Fruit fly (Drosophila melanogaster) whole organism, embryonic: ENCODE measurements around the gene HUWE1.

Experiments
- ATbp ChIP-seq: fragments of 200-800 bp; sonication (Bioruptor generic); optimal IDR thresholded peaks from 2 replicates; lab custom pipeline; 2017; ENCODE audit warnings: missing biosample characterization, mild to moderate bottlenecking, missing genetic modification characterization, missing genetic modification reagents
- Adf1 ChIP-seq: fragments of 200-800 bp; sonication (Bioruptor generic); IDR thresholded peaks from 2 replicates; pipeline ENCODE4 v1.3.6; 2022; ENCODE audit warnings: missing biosample characterization, missing genetic modification characterization
- Atf6 ChIP-seq: fragments of 200-800 bp; sonication (Bioruptor generic); IDR thresholded peaks from 2 replicates; pipeline ENCODE4 v1.3.6; 2022; ENCODE audit warnings: missing biosample characterization, missing genetic modification characterization
- CG10654 ChIP-seq: fragments of 200-800 bp; sonication (Bioruptor generic); optimal IDR thresholded peaks from 2 replicates; lab custom pipeline; 2016; ENCODE audit warnings: missing biosample characterization, missing genetic modification characterization
- CG12942 ChIP-seq: fragments of 200-800 bp; sonication (Bioruptor generic); optimal IDR thresholded peaks from 3 replicates; lab custom pipeline; 2016; ENCODE audit warnings: missing biosample characterization, missing genetic modification characterization
- CG16779 ChIP-seq: fragments of 200-800 bp; sonication (Bioruptor generic); IDR thresholded peaks from 2 replicates; pipeline ENCODE4 v1.3.6; 2022; ENCODE audit warnings: missing biosample characterization, missing genetic modification characterization
- CG17612 ChIP-seq: fragments of 200-800 bp; sonication (Bioruptor generic); IDR thresholded peaks from 2 replicates; pipeline ENCODE4 v1.3.6; 2022; ENCODE audit warnings: missing biosample characterization, missing genetic modification characterization
- CG1792 ChIP-seq: fragments of 200-800 bp; sonication (Bioruptor generic); optimal IDR thresholded peaks from 2 replicates; lab custom pipeline; 2016; ENCODE audit warnings: missing biosample characterization, missing genetic modification characterization
- CG18262 ChIP-seq: fragments of 200-800 bp; optimal IDR thresholded peaks from 3 replicates; lab custom pipeline; 2019; ENCODE audit warnings: missing biosample characterization, mild to moderate bottlenecking, missing genetic modification characterization, moderate library complexity
- CG18599 ChIP-seq: fragments of 200-800 bp; sonication (Bioruptor generic); optimal IDR thresholded peaks from 3 replicates; lab custom pipeline; 2017; ENCODE audit warnings: missing biosample characterization, missing genetic modification characterization, mild to moderate bottlenecking, moderate library complexity, missing genetic modification reagents
- CG18764 ChIP-seq: fragments of 200-800 bp; sonication (Bioruptor generic); optimal IDR thresholded peaks from 3 replicates; lab custom pipeline; 2016; ENCODE audit warnings: missing biosample characterization, missing genetic modification characterization
- CG2116 ChIP-seq: fragments of 200-800 bp; sonication (Bioruptor generic); optimal IDR thresholded peaks from 3 replicates; lab custom pipeline; 2018; ENCODE audit warnings: missing biosample characterization, mild to moderate bottlenecking, missing genetic modification characterization
- CG2202 ChIP-seq: fragments of 200-800 bp; sonication (Bioruptor generic); optimal IDR thresholded peaks from 2 replicates; lab custom pipeline; 2018; ENCODE audit warnings: missing biosample characterization, mild to moderate bottlenecking, missing genetic modification characterization
- CG2712 ChIP-seq: fragments of 200-800 bp; optimal IDR thresholded peaks from 3 replicates; lab custom pipeline; 2019; ENCODE audit warnings: missing biosample characterization, mild to moderate bottlenecking, missing genetic modification characterization, moderate library complexity
- CG3281 ChIP-seq: fragments of 200-800 bp; sonication (Bioruptor generic); optimal IDR thresholded peaks from 3 replicates; lab custom pipeline; 2017; ENCODE audit warnings: missing biosample characterization, mild to moderate bottlenecking, missing genetic modification characterization
- CG4404 ChIP-seq: fragments of 200-800 bp; sonication (Bioruptor generic); IDR thresholded peaks from 2 replicates; pipeline ENCODE4 v1.3.6; 2022; ENCODE audit warnings: missing biosample characterization, missing genetic modification characterization
- CG4730 ChIP-seq: fragments of 200-800 bp; sonication (Bioruptor generic); IDR thresholded peaks from 2 replicates; pipeline ENCODE4 v1.3.6; 2022; ENCODE audit warnings: missing biosample characterization, missing genetic modification characterization
- CG5953 ChIP-seq: fragments of 200-800 bp; sonication (Bioruptor generic); IDR thresholded peaks from 2 replicates; pipeline ENCODE4 v1.3.6; 2022; ENCODE audit warnings: missing biosample characterization, missing genetic modification characterization
- CG8089 ChIP-seq: fragments of 200-800 bp; sonication (Bioruptor generic); optimal IDR thresholded peaks from 3 replicates; lab custom pipeline; 2016; ENCODE audit warnings: missing biosample characterization, missing genetic modification characterization
- CG8478 ChIP-seq: fragments of >200 bp; optimal IDR thresholded peaks from 2 replicates; lab custom pipeline; 2018
- Chrac-16 ChIP-seq: fragments of 200-800 bp; sonication (Bioruptor generic); optimal IDR thresholded peaks from 3 replicates; lab custom pipeline; 2016; ENCODE audit warnings: missing biosample characterization, missing genetic modification characterization
- CrebB ChIP-seq: fragments of 200-800 bp; sonication (Bioruptor generic); optimal IDR thresholded peaks from 3 replicates; lab custom pipeline; 2018; ENCODE audit warnings: missing biosample characterization, mild to moderate bottlenecking, missing genetic modification characterization
- Dll ChIP-seq: fragments of 200-800 bp; sonication (Bioruptor generic); IDR thresholded peaks from 4 replicates; pipeline ENCODE4 v1.3.6; 2022; ENCODE audit warnings: missing biosample characterization, missing genetic modification characterization; ENCODE audit not compliant: partially characterized antibody
- Doc2 ChIP-seq: fragments of 200-800 bp; sonication (Bioruptor generic); IDR thresholded peaks from 2 replicates; pipeline ENCODE4 v1.3.6; 2022; ENCODE audit warnings: missing biosample characterization, missing genetic modification characterization
- Drgx ChIP-seq: fragments of 200-800 bp; sonication (Bioruptor generic); IDR thresholded peaks from 2 replicates; pipeline ENCODE4 v1.3.6; 2022; ENCODE audit warnings: missing biosample characterization, missing genetic modification characterization
- E2f1 ChIP-seq: fragments of 200-800 bp; sonication (Bioruptor generic); IDR thresholded peaks from 2 replicates; pipeline ENCODE4 v1.3.6; 2022; ENCODE audit warnings: missing biosample characterization, missing genetic modification characterization
- ERR ChIP-seq: fragments of 200-800 bp; sonication (Bioruptor generic); optimal IDR thresholded peaks from 2 replicates; lab custom pipeline; 2016; ENCODE audit warnings: missing biosample characterization, missing genetic modification characterization
- NK7.1 ChIP-seq: fragments of 200-800 bp; sonication (Bioruptor generic); optimal IDR thresholded peaks from 3 replicates; lab custom pipeline; 2016; ENCODE audit warnings: missing biosample characterization, missing genetic modification characterization
- Nf-YB ChIP-seq: fragments of 200-800 bp; sonication (Bioruptor generic); optimal IDR thresholded peaks from 3 replicates; lab custom pipeline; 2019; ENCODE audit warnings: missing biosample characterization, mild to moderate bottlenecking, missing genetic modification characterization, moderate library complexity
- Sin3A ChIP-seq: fragments of >200 bp; optimal IDR thresholded peaks from 2 replicates; lab custom pipeline; 2018
- Six4 ChIP-seq: fragments of 200-800 bp; sonication (Bioruptor generic); optimal IDR thresholded peaks from 2 replicates; lab custom pipeline; 2016; ENCODE audit warnings: missing biosample characterization, missing genetic modification characterization
- abd-A ChIP-seq: fragments of 200-800 bp; sonication (Bioruptor generic); optimal IDR thresholded peaks from 3 replicates; lab custom pipeline; 2019; ENCODE audit warnings: missing biosample characterization, mild to moderate bottlenecking, missing genetic modification characterization, moderate library complexity
- ara ChIP-seq: fragments of 200-800 bp; sonication (Bioruptor generic); IDR thresholded peaks from 2 replicates; pipeline ENCODE4 v1.3.6; 2022; ENCODE audit warnings: missing biosample characterization, missing genetic modification characterization
- bbx ChIP-seq: fragments of 200-800 bp; sonication (Bioruptor generic); IDR thresholded peaks from 2 replicates; pipeline ENCODE4 v1.3.6; 2022; ENCODE audit warnings: missing biosample characterization, missing genetic modification characterization; ENCODE audit not compliant: partially characterized antibody
- bcd ChIP-seq: fragments of 200-800 bp; sonication (Bioruptor generic); optimal IDR thresholded peaks from 2 replicates; lab custom pipeline; 2017; ENCODE audit warnings: missing biosample characterization, mild to moderate bottlenecking, missing genetic modification characterization
- bigmax ChIP-seq: fragments of 200-800 bp; sonication (Bioruptor generic); optimal IDR thresholded peaks from 2 replicates; lab custom pipeline; 2018; ENCODE audit warnings: missing biosample characterization, mild to moderate bottlenecking, missing genetic modification characterization
- cg ChIP-seq: fragments of 200-800 bp; sonication (Bioruptor generic); optimal IDR thresholded peaks from 3 replicates; lab custom pipeline; 2019; ENCODE audit warnings: missing biosample characterization, mild to moderate bottlenecking, missing genetic modification characterization, moderate library complexity
- ci ChIP-seq: fragments of 200-800 bp; sonication (Bioruptor generic); IDR thresholded peaks from 3 replicates; pipeline ENCODE4 v1.3.6; 2022; ENCODE audit warnings: missing biosample characterization, missing genetic modification characterization
- fd3F ChIP-seq: fragments of 200-800 bp; sonication (Bioruptor generic); optimal IDR thresholded peaks from 2 replicates; lab custom pipeline; 2018; ENCODE audit warnings: missing biosample characterization, mild to moderate bottlenecking, missing genetic modification characterization, moderate library complexity
- fu2 ChIP-seq: fragments of 200-800 bp; sonication (Bioruptor generic); optimal IDR thresholded peaks from 2 replicates; lab custom pipeline; 2016; ENCODE audit warnings: missing biosample characterization, missing genetic modification characterization
- hth ChIP-seq: fragments of >200 bp; optimal IDR thresholded peaks from 2 replicates; lab custom pipeline; 2017; ENCODE audit warnings: inconsistent platforms
- insv ChIP-seq, 2 experiments: fragments of 200-800 bp; sonication (Bioruptor generic); optimal IDR thresholded peaks; 3 replicates each; lab custom pipeline; 2016 to 2018; ENCODE audit warnings: missing biosample characterization in 2 of 2, missing genetic modification characterization in 2 of 2
- jigr1 ChIP-seq: fragments of 200-800 bp; sonication (Bioruptor generic); IDR thresholded peaks from 3 replicates; pipeline ENCODE4 v1.3.6; 2022; ENCODE audit warnings: missing biosample characterization, missing genetic modification characterization
- jumu ChIP-seq: fragments of 200-800 bp; sonication (Bioruptor generic); optimal IDR thresholded peaks from 3 replicates; lab custom pipeline; 2016; ENCODE audit warnings: missing biosample characterization, missing genetic modification characterization
- otp ChIP-seq: fragments of 200-800 bp; sonication (Bioruptor generic); IDR thresholded peaks from 3 replicates; pipeline ENCODE4, ENCODE4 v1.3.6; 2022; ENCODE audit warnings: missing biosample characterization, missing genetic modification characterization
- pb ChIP-seq: fragments of 200-800 bp; sonication (Bioruptor generic); optimal IDR thresholded peaks from 3 replicates; lab custom pipeline; 2016; ENCODE audit warnings: missing biosample characterization, missing genetic modification characterization
- peb ChIP-seq: fragments of 200-800 bp; sonication (Bioruptor generic); IDR thresholded peaks from 2 replicates; pipeline ENCODE4 v1.3.6; 2022; ENCODE audit warnings: missing biosample characterization, missing genetic modification characterization
- phol ChIP-seq: fragments of 200-800 bp; sonication (Bioruptor generic); optimal IDR thresholded peaks from 3 replicates; lab custom pipeline; 2018; ENCODE audit warnings: missing biosample characterization, mild to moderate bottlenecking, missing genetic modification characterization, moderate library complexity
- sisA ChIP-seq: fragments of 200-800 bp; sonication (Bioruptor generic); IDR thresholded peaks from 2 replicates; pipeline ENCODE4 v1.3.6; 2022; ENCODE audit warnings: missing biosample characterization, missing genetic modification characterization
- twi ChIP-seq: fragments of 200-800 bp; optimal IDR thresholded peaks from 2 replicates; lab custom pipeline; 2019; ENCODE audit warnings: missing biosample characterization, mild to moderate bottlenecking, missing genetic modification characterization, moderate library complexity
- wdn ChIP-seq: fragments of 200-800 bp; sonication (Bioruptor generic); IDR thresholded peaks from 2 replicates; pipeline ENCODE4 v1.3.6; 2022; ENCODE audit warnings: missing biosample characterization, missing genetic modification characterization
- yki ChIP-seq: fragments of >200 bp; optimal IDR thresholded peaks from 3 replicates; lab custom pipeline; 2018
- zen ChIP-seq: fragments of 200-800 bp; sonication (Bioruptor generic); optimal IDR thresholded peaks from 3 replicates; lab custom pipeline; 2018; ENCODE audit warnings: missing biosample characterization, mild to moderate bottlenecking, missing genetic modification characterization, moderate library complexity

Gene HUWE1

dm6 chrX:15738890-15739550 lies 26.6 kb downstream of the HUWE1 start, which contains the start of the genes CG11679 and CG8206 (continued):
- no peak for TF ChIP-seq Doc2 (GFP tag; lab: Robert Waterston, UW)
- no peak for TF ChIP-seq NK7.1 (GFP tag; lab: Kevin White, UChicago)
- TF ChIP-seq fd3F (GFP tag; lab: Kevin White, UChicago): no peak
- TF ChIP-seq CG2116 (GFP tag; lab: Kevin White, UChicago): peak; percentile 82
- TF ChIP-seq bbx (GFP tag; lab: Robert Waterston, UW): peak; percentile 32; the same call in 1 of the 2 replicates
- peak; percentile 29 for TF ChIP-seq CG18262 (tag; lab: Kevin White, UChicago)
- TF ChIP-seq abd-A (tag; lab: Kevin White, UChicago): no peak
- no peak for TF ChIP-seq ERR (GFP tag; lab: Kevin White, UChicago)
- TF ChIP-seq jigr1 (GFP tag; lab: Robert Waterston, UW): no peak
- no peak for TF ChIP-seq CrebB (tag; lab: Kevin White, UChicago)
- TF ChIP-seq Chrac-16 (GFP tag; lab: Kevin White, UChicago): peak; percentile 24
- no peak for TF ChIP-seq Nf-YB (GFP tag; lab: Kevin White, UChicago)
- TF ChIP-seq cg (GFP tag; lab: Kevin White, UChicago): no peak
- no peak for TF ChIP-seq CG10654 (GFP tag; lab: Kevin White, UChicago)
- TF ChIP-seq CG18764 (GFP tag; lab: Kevin White, UChicago): no peak
- peak; percentile 66 for TF ChIP-seq Dll (GFP tag; lab: Robert Waterston, UW)
- TF ChIP-seq Drgx: no peak
- no peak for TF ChIP-seq CG18599 (GFP tag; lab: Kevin White, UChicago)
- peak; percentile 51 for TF ChIP-seq jumu (GFP tag; lab: Kevin White, UChicago)
- TF ChIP-seq ara: no peak
- no peak for TF ChIP-seq CG4730 (GFP tag; lab: Robert Waterston, UW)
- TF ChIP-seq phol: peak; percentile 55
- TF ChIP-seq CG4404 (GFP tag; lab: Robert Waterston, UW): peak; percentile 27; the same call in 1 of the 2 replicates
- TF ChIP-seq CG2202: no peak
- no peak for TF ChIP-seq sisA
- TF ChIP-seq Sin3A (lab: Kevin White, UChicago): peak; percentile 60
- TF ChIP-seq CG3281 (GFP tag; lab: Kevin White, UChicago): peak; percentile 15
- TF ChIP-seq CG17612 (GFP tag; lab: Robert Waterston, UW): no peak
- TF ChIP-seq yki: no peak
- TF ChIP-seq CG16779: no peak
- TF ChIP-seq hth (lab: Kevin White, UChicago): no peak
- TF ChIP-seq otp (GFP tag; lab: Robert Waterston, UW): no peak
- no peak for TF ChIP-seq E2f1 (GFP tag; lab: Robert Waterston, UW)
- no peak for TF ChIP-seq zen
- TF ChIP-seq twi (tag; lab: Kevin White, UChicago): peak; percentile 11
- no peak for TF ChIP-seq wdn (GFP tag; lab: Robert Waterston, UW)
- TF ChIP-seq insv (GFP tag; optimal IDR thresholded peaks at IDR 0.05; lab: Kevin White, UChicago): peak in 1 of 2 experiments; percentile 33
- TF ChIP-seq CG12942 (GFP tag; lab: Kevin White, UChicago): peak; percentile 18
- TF ChIP-seq bcd (GFP tag; lab: Kevin White, UChicago): peak; percentile 33
- TF ChIP-seq bigmax: no peak
- no peak for TF ChIP-seq Atf6 (GFP tag; lab: Robert Waterston, UW)
- TF ChIP-seq ATbp: no peak
- peak; percentile 25 for TF ChIP-seq fu2 (GFP tag; lab: Kevin White, UChicago)
- TF ChIP-seq Adf1 (GFP tag; lab: Robert Waterston, UW): no peak
- no peak for TF ChIP-seq CG5953 (GFP tag; lab: Robert Waterston, UW)
- TF ChIP-seq pb (GFP tag; lab: Kevin White, UChicago): no peak
- TF ChIP-seq CG2712 (tag; lab: Kevin White, UChicago): peak; percentile 42
- TF ChIP-seq CG8089 (GFP tag; lab: Kevin White, UChicago): no peak
- TF ChIP-seq Six4: no peak
- TF ChIP-seq CG8478 (lab: Kevin White, UChicago): no peak
- TF ChIP-seq peb (GFP tag; lab: Robert Waterston, UW): no peak
- TF ChIP-seq ci (GFP tag; lab: Robert Waterston, UW): no peak
- TF ChIP-seq CG1792 (GFP tag; lab: Kevin White, UChicago): no peak
